Fruit fly (Drosophila melanogaster) whole organism, embryonic: ENCODE data around the gene papi.

Experiments
- Abd-B ChIP-seq: fragments of 200-800 bp; sonication (Bioruptor generic); optimal IDR thresholded peaks from 2 replicates; lab custom pipeline; 2018; ENCODE audit warnings: missing biosample characterization, mild to moderate bottlenecking, missing genetic modification characterization, moderate library complexity
- BEAF-32 ChIP-seq: fragments of 200-800 bp; sonication (Bioruptor generic); optimal IDR thresholded peaks from 3 replicates; lab custom pipeline; 2017; ENCODE audit warnings: missing biosample characterization, missing genetic modification characterization, mild to moderate bottlenecking, moderate library complexity, missing genetic modification reagents
- CG10267 ChIP-seq: fragments of 200-800 bp; sonication (Bioruptor generic); optimal IDR thresholded peaks from 2 replicates; lab custom pipeline; 2018; ENCODE audit warnings: missing biosample characterization, mild to moderate bottlenecking, missing genetic modification characterization, moderate library complexity
- CG10274 ChIP-seq: fragments of 200-800 bp; sonication (Bioruptor generic); optimal IDR thresholded peaks from 3 replicates; lab custom pipeline; 2017; ENCODE audit warnings: missing biosample characterization, mild to moderate bottlenecking, missing genetic modification characterization
- CG10959 ChIP-seq: fragments of 200-800 bp; sonication (Bioruptor generic); IDR thresholded peaks from 2 replicates; pipeline ENCODE4 v1.3.6; 2022; ENCODE audit warnings: missing biosample characterization, missing genetic modification characterization
- CG10979 ChIP-seq: fragments of 200-800 bp; sonication (Bioruptor generic); optimal IDR thresholded peaks from 2 replicates; lab custom pipeline; 2018; ENCODE audit warnings: missing biosample characterization, mild to moderate bottlenecking, missing genetic modification characterization, moderate library complexity
- CG11504 ChIP-seq: fragments of 200-800 bp; sonication (Bioruptor generic); optimal IDR thresholded peaks from 3 replicates; lab custom pipeline; 2019; ENCODE audit warnings: missing biosample characterization, mild to moderate bottlenecking, missing genetic modification characterization, moderate library complexity
- CG12942 ChIP-seq: fragments of 200-800 bp; sonication (Bioruptor generic); optimal IDR thresholded peaks from 3 replicates; lab custom pipeline; 2016; ENCODE audit warnings: missing biosample characterization, missing genetic modification characterization
- CG13123 ChIP-seq: fragments of 200-800 bp; sonication (Bioruptor generic); optimal IDR thresholded peaks from 2 replicates; lab custom pipeline; 2016; ENCODE audit warnings: missing biosample characterization, missing genetic modification characterization
- CG14050 ChIP-seq: fragments of 200-800 bp; sonication (Bioruptor generic); IDR thresholded peaks from 3 replicates; pipeline ENCODE4 v1.3.6; 2022; ENCODE audit warnings: missing biosample characterization, missing genetic modification characterization
- CG14860 ChIP-seq: fragments of 200-800 bp; sonication (Bioruptor generic); IDR thresholded peaks from 3 replicates; pipeline ENCODE4 v1.3.6; 2022; ENCODE audit warnings: missing biosample characterization, missing genetic modification characterization; ENCODE audit not compliant: partially characterized antibody
- CG15514 ChIP-seq: fragments of 200-800 bp; sonication (Bioruptor generic); optimal IDR thresholded peaks from 3 replicates; lab custom pipeline; 2017; ENCODE audit warnings: missing biosample characterization, missing genetic modification characterization, mild to moderate bottlenecking, moderate library complexity, missing genetic modification reagents
- CG17186 ChIP-seq: fragments of 200-800 bp; sonication (Bioruptor generic); optimal IDR thresholded peaks from 3 replicates; lab custom pipeline; 2017; ENCODE audit warnings: missing biosample characterization, missing genetic modification reagents, missing genetic modification characterization
- CG17829 ChIP-seq: fragments of 200-800 bp; optimal IDR thresholded peaks from 2 replicates; lab custom pipeline; 2019; ENCODE audit warnings: missing biosample characterization, mild to moderate bottlenecking, missing genetic modification characterization, moderate library complexity
- CG17912 ChIP-seq: fragments of 200-800 bp; sonication (Bioruptor generic); optimal IDR thresholded peaks from 2 replicates; lab custom pipeline; 2018; ENCODE audit warnings: missing biosample characterization, mild to moderate bottlenecking, missing genetic modification characterization
- CG3407 ChIP-seq: fragments of 200-800 bp; sonication (Bioruptor generic); optimal IDR thresholded peaks from 2 replicates; lab custom pipeline; 2018; ENCODE audit warnings: missing biosample characterization, mild to moderate bottlenecking, missing genetic modification characterization
- CG34376 ChIP-seq: fragments of 200-800 bp; sonication (Bioruptor generic); optimal IDR thresholded peaks from 2 replicates; lab custom pipeline; 2018; ENCODE audit warnings: missing biosample characterization, mild to moderate bottlenecking, missing genetic modification characterization
- CG42726 ChIP-seq: fragments of 200-800 bp; sonication (Bioruptor generic); IDR thresholded peaks from 2 replicates; pipeline ENCODE4 v1.3.6; 2022; ENCODE audit warnings: missing biosample characterization, missing genetic modification characterization; ENCODE audit not compliant: partially characterized antibody
- CG43689 ChIP-seq: fragments of 200-800 bp; sonication (Bioruptor generic); IDR thresholded peaks from 2 replicates; pipeline ENCODE4 v1.3.6; 2022; ENCODE audit warnings: missing biosample characterization, missing genetic modification characterization
- CG6689 ChIP-seq: fragments of 200-800 bp; sonication (Bioruptor generic); IDR thresholded peaks from 2 replicates; pipeline ENCODE4 v1.3.6; 2022; ENCODE audit warnings: missing biosample characterization, missing genetic modification characterization
- CG8089 ChIP-seq: fragments of 200-800 bp; sonication (Bioruptor generic); optimal IDR thresholded peaks from 3 replicates; lab custom pipeline; 2016; ENCODE audit warnings: missing biosample characterization, missing genetic modification characterization
- Jarid2 ChIP-seq: fragments of 200-800 bp; sonication (Bioruptor generic); optimal IDR thresholded peaks from 3 replicates; lab custom pipeline; 2017; ENCODE audit warnings: mild to moderate bottlenecking, missing biosample characterization, missing genetic modification reagents, missing genetic modification characterization
- MBD-R2 ChIP-seq: fragments of 200-800 bp; sonication (Bioruptor generic); IDR thresholded peaks from 2 replicates; pipeline ENCODE4 v1.3.6; 2022; ENCODE audit warnings: missing biosample characterization, missing genetic modification characterization
- MESR4 ChIP-seq: fragments of 200-800 bp; sonication (Bioruptor generic); optimal IDR thresholded peaks from 2 replicates; lab custom pipeline; 2018; ENCODE audit warnings: missing biosample characterization, mild to moderate bottlenecking, missing genetic modification characterization, moderate library complexity
- Med ChIP-seq: fragments of 200-800 bp; sonication (Bioruptor generic); peaks from one replicate; lab custom pipeline; 2016; ENCODE audit warnings: missing biosample characterization, missing genetic modification characterization, mild to moderate bottlenecking, inconsistent platforms, moderate library complexity
- NC2β ChIP-seq: fragments of 200-800 bp; sonication (Bioruptor generic); optimal IDR thresholded peaks from 2 replicates; lab custom pipeline; 2016; ENCODE audit warnings: missing biosample characterization, missing genetic modification characterization
- PHDP ChIP-seq: fragments of 200-800 bp; sonication (Bioruptor generic); optimal IDR thresholded peaks from 3 replicates; lab custom pipeline; 2018; ENCODE audit warnings: missing biosample characterization, mild to moderate bottlenecking, missing genetic modification characterization, moderate library complexity
- Poxn ChIP-seq: fragments of 200-800 bp; sonication (Bioruptor generic); IDR thresholded peaks from 2 replicates; pipeline ENCODE4 v1.3.6; 2022; ENCODE audit warnings: missing biosample characterization, missing genetic modification characterization
- Rfx ChIP-seq: fragments of 200-800 bp; sonication (Bioruptor generic); IDR thresholded peaks from 2 replicates; pipeline ENCODE4 v1.3.6; 2022; ENCODE audit warnings: missing biosample characterization, missing genetic modification characterization
- Sry-δ ChIP-seq: fragments of 200-800 bp; sonication (Bioruptor generic); optimal IDR thresholded peaks from 2 replicates; lab custom pipeline; 2016; ENCODE audit warnings: missing biosample characterization, missing genetic modification characterization
- Vsx1 ChIP-seq: fragments of 200-800 bp; sonication (Bioruptor generic); optimal IDR thresholded peaks from 2 replicates; lab custom pipeline; 2017; ENCODE audit warnings: missing biosample characterization, mild to moderate bottlenecking, missing genetic modification characterization, missing genetic modification reagents
- YL-1 ChIP-seq: fragments of 200-800 bp; sonication (Bioruptor generic); optimal IDR thresholded peaks from 3 replicates; lab custom pipeline; 2017; ENCODE audit warnings: missing biosample characterization, mild to moderate bottlenecking, missing genetic modification characterization
- ab ChIP-seq: fragments of 200-800 bp; sonication (Bioruptor generic); optimal IDR thresholded peaks from 2 replicates; lab custom pipeline; 2016; ENCODE audit warnings: missing biosample characterization, missing genetic modification characterization
- amos ChIP-seq: fragments of 200-800 bp; sonication (Bioruptor generic); IDR thresholded peaks from 2 replicates; pipeline ENCODE4 v1.3.6; 2022; ENCODE audit warnings: missing biosample characterization, missing genetic modification characterization; ENCODE audit not compliant: partially characterized antibody
- chinmo ChIP-seq: fragments of 200-800 bp; sonication (Bioruptor generic); IDR thresholded peaks from 4 replicates; pipeline ENCODE4 v1.3.6; 2022; ENCODE audit warnings: missing biosample characterization, missing genetic modification characterization; ENCODE audit not compliant: partially characterized antibody
- fd96Cb ChIP-seq: fragments of 200-800 bp; sonication (Bioruptor generic); optimal IDR thresholded peaks from 2 replicates; lab custom pipeline; 2018; ENCODE audit warnings: missing biosample characterization, mild to moderate bottlenecking, missing genetic modification characterization, moderate library complexity
- fru ChIP-seq: fragments of >200 bp; optimal IDR thresholded peaks from 2 replicates; lab custom pipeline; 2017
- hbn ChIP-seq: fragments of 200-800 bp; sonication (Bioruptor generic); IDR thresholded peaks from 2 replicates; pipeline ENCODE4 v1.3.6; 2022; ENCODE audit warnings: missing biosample characterization, missing genetic modification characterization; ENCODE audit not compliant: partially characterized antibody
- inv ChIP-seq: fragments of 200-800 bp; sonication (Bioruptor generic); IDR thresholded peaks from 2 replicates; pipeline ENCODE4 v1.3.6; 2022; ENCODE audit warnings: missing biosample characterization, missing genetic modification characterization; ENCODE audit not compliant: partially characterized antibody
- knrl ChIP-seq: fragments of 200-800 bp; sonication (Bioruptor generic); IDR thresholded peaks from 3 replicates; pipeline ENCODE4 v1.3.6; 2022; ENCODE audit warnings: missing biosample characterization, missing genetic modification characterization; ENCODE audit not compliant: partially characterized antibody
- luna ChIP-seq: fragments of 200-800 bp; sonication (Bioruptor generic); optimal IDR thresholded peaks from 2 replicates; lab custom pipeline; 2016; ENCODE audit warnings: missing biosample characterization, missing genetic modification characterization
- maf-S ChIP-seq: fragments of 200-800 bp; sonication (Bioruptor generic); optimal IDR thresholded peaks from 2 replicates; lab custom pipeline; 2016; ENCODE audit warnings: missing biosample characterization, missing genetic modification characterization
- nerfin-2 ChIP-seq: fragments of 200-800 bp; sonication (Bioruptor generic); IDR thresholded peaks from 2 replicates; pipeline ENCODE4 v1.3.6; 2022; ENCODE audit warnings: missing biosample characterization, missing genetic modification characterization; ENCODE audit not compliant: partially characterized antibody
- nmo ChIP-seq: fragments of 200-800 bp; sonication (Bioruptor generic); optimal IDR thresholded peaks from 2 replicates; lab custom pipeline; 2018; ENCODE audit warnings: missing biosample characterization, mild to moderate bottlenecking, missing genetic modification characterization, moderate library complexity
- odd ChIP-seq: fragments of 200-800 bp; sonication (Bioruptor generic); optimal IDR thresholded peaks from 2 replicates; lab custom pipeline; 2017; ENCODE audit warnings: missing biosample characterization, mild to moderate bottlenecking, missing genetic modification characterization
- pzg ChIP-seq: fragments of 200-800 bp; sonication (Bioruptor generic); optimal IDR thresholded peaks from 3 replicates; lab custom pipeline; 2018; ENCODE audit warnings: missing biosample characterization, mild to moderate bottlenecking, missing genetic modification characterization, moderate library complexity
- ro ChIP-seq: fragments of 200-800 bp; sonication (Bioruptor generic); IDR thresholded peaks from 2 replicates; pipeline ENCODE4 v1.3.6; 2022; ENCODE audit warnings: missing biosample characterization, missing genetic modification characterization
- sens ChIP-seq: fragments of 200-800 bp; sonication (Bioruptor generic); peaks from one replicate; lab custom pipeline; 2016; ENCODE audit warnings: missing biosample characterization, missing genetic modification characterization
- unc-4 ChIP-seq: fragments of 200-800 bp; sonication (Bioruptor generic); IDR thresholded peaks from 2 replicates; pipeline ENCODE4 v1.3.6; 2022; ENCODE audit warnings: missing biosample characterization, missing genetic modification characterization; ENCODE audit not compliant: partially characterized antibody
- vnd ChIP-seq: fragments of 200-800 bp; sonication (Bioruptor generic); IDR thresholded peaks from 3 replicates; pipeline ENCODE4 v1.3.6; 2022; ENCODE audit warnings: missing biosample characterization, missing genetic modification characterization; ENCODE audit not compliant: partially characterized antibody

papi gene

DNA sequence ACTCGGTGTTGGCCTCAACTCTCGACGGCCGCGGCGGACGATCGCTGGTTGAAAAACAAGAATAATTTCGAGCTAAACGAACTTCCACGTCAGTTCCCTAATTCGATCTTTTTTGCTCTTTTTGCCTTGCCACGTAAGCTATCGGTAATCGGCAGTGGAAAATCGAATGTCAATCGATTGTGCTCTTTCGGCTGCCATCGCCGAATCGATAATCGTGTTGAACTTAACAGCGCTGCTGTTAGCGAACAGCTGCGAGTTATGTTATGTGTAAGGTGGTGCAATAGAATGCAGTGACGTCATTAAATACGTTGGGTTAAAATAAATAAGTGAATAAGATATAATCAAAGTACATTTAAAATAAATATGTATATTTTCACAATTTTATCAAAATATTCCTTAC is 16.2 kb downstream of the papi start, which contains the start of gene Sec24CD (continued):
- TF ChIP-seq maf-S (GFP tag; lab: Kevin White, UChicago) = no peak
- TF ChIP-seq nmo (GFP tag; lab: Kevin White, UChicago) = peak; percentile 22
- TF ChIP-seq nerfin-2 (GFP tag; lab: Robert Waterston, UW) = peak; percentile 97
- peak; percentile 84 for TF ChIP-seq MESR4 (GFP tag; lab: Kevin White, UChicago)
- peak; percentile 59; the same call in 2 of the 3 replicates for TF ChIP-seq knrl (GFP tag; lab: Robert Waterston, UW)
- no peak for TF ChIP-seq Vsx1
- peak; percentile 61 for TF ChIP-seq BEAF-32 (GFP tag; lab: Kevin White, UChicago)
- peak; percentile 84 for TF ChIP-seq vnd (GFP tag; lab: Robert Waterston, UW)
- no peak for TF ChIP-seq CG11504 (tag; lab: Kevin White, UChicago)
- TF ChIP-seq CG10267 (tag; lab: Kevin White, UChicago) = peak; percentile 68
- TF ChIP-seq CG10979 (tag; lab: Kevin White, UChicago) = peak; percentile 20
- no peak for TF ChIP-seq fd96Cb (tag; lab: Kevin White, UChicago)
- no peak for TF ChIP-seq CG10959
- peak; percentile 91 for TF ChIP-seq CG14860 (GFP tag; lab: Robert Waterston, UW)
- TF ChIP-seq CG8089 (GFP tag; lab: Kevin White, UChicago) = no peak
- TF ChIP-seq Rfx (GFP tag; lab: Robert Waterston, UW) = peak; percentile 26; the same call in 1 of the 2 replicates
- peak; percentile 74 for TF ChIP-seq CG15514
- peak; percentile 76 for TF ChIP-seq hbn (GFP tag; lab: Robert Waterston, UW)
- TF ChIP-seq inv (GFP tag; lab: Robert Waterston, UW) = peak; percentile 66
- TF ChIP-seq CG42726 (GFP tag; lab: Robert Waterston, UW) = peak; percentile 57; the same call in 1 of the 2 replicates
- no peak for TF ChIP-seq Jarid2 (GFP tag; lab: Kevin White, UChicago)
- peak; percentile 84 for TF ChIP-seq unc-4 (GFP tag; lab: Robert Waterston, UW)
- peak; percentile 97 for TF ChIP-seq chinmo (GFP tag; lab: Robert Waterston, UW)
- TF ChIP-seq NC2β (GFP tag; lab: Kevin White, UChicago) = no peak
- no peak for TF ChIP-seq CG3407 (GFP tag; lab: Kevin White, UChicago)
- TF ChIP-seq Med (GFP tag; lab: Kevin White, UChicago) = peak; percentile 57
- no peak for TF ChIP-seq ro (GFP tag; lab: Robert Waterston, UW)
- peak; percentile 39 for TF ChIP-seq CG17912 (GFP tag; lab: Kevin White, UChicago)
- no peak for TF ChIP-seq Poxn (GFP tag; lab: Robert Waterston, UW)
- peak; percentile 33 for TF ChIP-seq sens
- TF ChIP-seq MBD-R2 (GFP tag; lab: Robert Waterston, UW) = peak; percentile 76
- no peak for TF ChIP-seq CG14050 (GFP tag; lab: Robert Waterston, UW)
- TF ChIP-seq Abd-B (GFP tag; lab: Kevin White, UChicago) = no peak
- peak; percentile 84; the same call in 1 of the 2 replicates for TF ChIP-seq amos (GFP tag; lab: Robert Waterston, UW)
- peak; percentile 100 for TF ChIP-seq CG6689 (GFP tag; lab: Robert Waterston, UW)
- no peak for TF ChIP-seq luna (GFP tag; lab: Kevin White, UChicago)
- TF ChIP-seq pzg (GFP tag; lab: Kevin White, UChicago) = peak; percentile 84
- TF ChIP-seq CG43689 (GFP tag; lab: Robert Waterston, UW) = no peak
- peak; percentile 10 for TF ChIP-seq CG17186 (GFP tag; lab: Kevin White, UChicago)
- no peak for TF ChIP-seq CG13123 (GFP tag; lab: Kevin White, UChicago)
- peak; percentile 45 for TF ChIP-seq PHDP (tag; lab: Kevin White, UChicago)
- TF ChIP-seq CG10274 (GFP tag; lab: Kevin White, UChicago) = no peak
- no peak for TF ChIP-seq ab
- TF ChIP-seq Sry-δ (GFP tag; lab: Kevin White, UChicago) = peak; percentile 74
- TF ChIP-seq YL-1 = peak; percentile 91
- no peak for TF ChIP-seq fru (lab: Kevin White, UChicago)
- peak; percentile 33 for TF ChIP-seq CG17829 (tag; lab: Kevin White, UChicago)
- no peak for TF ChIP-seq CG12942 (GFP tag; lab: Kevin White, UChicago)
- TF ChIP-seq odd = no peak
- TF ChIP-seq CG34376 (GFP tag; lab: Kevin White, UChicago) = peak; percentile 35
